Worm (Caenorhabditis elegans): ENCODE results near the gene T07A5.1.

ce11 chrIII:10258641-10259040 is 47.4 kb downstream of the T07A5.1 start, which contains the start of gene rip-1:
- TF ChIP-seq nhr-102 (tag; optimal IDR thresholded peaks at IDR 0.05) (no peak), php-3 (GFP tag; IDR thresholded peaks at IDR 0.05) (no peak), lsy-2 (tag; optimal IDR thresholded peaks at IDR 0.05) (no peak), skn-1 (tag; optimal IDR thresholded peaks at IDR 0.05) (no peak), unc-39 (tag; optimal IDR thresholded peaks at IDR 0.05) (no peak), egl-27 (tag; optimal IDR thresholded peaks at IDR 0.05) (no peak), F26F4.8 (GFP tag; conservative IDR thresholded peaks at IDR 0.05) (no peak), daf-16 (GFP tag; optimal IDR thresholded peaks at IDR 0.05) (no peak), daf-16 (tag; optimal IDR thresholded peaks at IDR 0.05) (no peak), lin-15B (tag; optimal IDR thresholded peaks at IDR 0.05) (no peak), T20F7.1 (GFP tag; optimal IDR thresholded peaks at IDR 0.05) (no peak), fos-1 (tag; optimal IDR thresholded peaks at IDR 0.05) (no peak), ces-1 (GFP tag; optimal IDR thresholded peaks at IDR 0.05) (no peak), pqm-1 (tag; optimal IDR thresholded peaks at IDR 0.05) (no peak)
